Fruit fly (Drosophila melanogaster): Measurements from ENCODE around the gene Arl2.

The Arl2 gene

DNA sequence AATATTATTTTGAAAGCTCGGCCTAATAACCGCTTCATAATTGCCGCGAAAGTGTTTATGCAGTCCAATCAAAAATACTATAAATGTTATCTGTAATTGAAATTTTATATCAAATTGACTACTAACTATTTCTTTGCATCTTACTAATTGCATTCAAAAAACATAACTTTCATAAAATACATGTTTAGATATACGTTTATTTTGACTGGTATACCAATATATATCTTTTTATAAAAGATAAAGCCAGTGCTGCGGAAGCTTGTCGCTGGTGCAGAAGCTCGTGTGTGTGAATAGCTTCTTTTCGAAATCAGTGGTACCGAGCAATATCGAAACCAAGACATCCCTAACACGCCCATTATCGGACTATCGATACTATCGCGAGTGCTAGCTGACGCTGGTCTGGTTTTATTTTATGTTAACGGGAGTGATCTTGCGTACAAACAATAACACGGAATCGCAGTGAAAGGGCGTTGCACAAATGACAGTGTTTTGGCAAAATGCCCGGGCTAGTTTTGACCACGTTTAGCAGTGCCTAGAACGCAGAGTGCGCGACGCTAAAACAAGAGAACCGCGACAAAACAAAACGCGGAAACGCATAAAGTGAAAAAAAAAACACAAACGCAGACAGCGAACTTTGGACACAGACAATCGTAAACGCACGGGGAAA lies 8.7 kb downstream of the Arl2 start, which contains the start of gene Atg13 (continued):
- TF ChIP-seq Kr (GFP tag; optimal IDR thresholded peaks at IDR 0.05) (no peak), Side (GFP tag; optimal IDR thresholded peaks at IDR 0.05) (no peak), CG7745 (tag; optimal IDR thresholded peaks at IDR 0.05) (no peak), CG1529 (GFP tag; optimal IDR thresholded peaks at IDR 0.05) (no peak), YL-1 (GFP tag; optimal IDR thresholded peaks at IDR 0.05) (peak; percentile 33), Tbp (GFP tag; optimal IDR thresholded peaks at IDR 0.05) (no peak), hkb (optimal IDR thresholded peaks at IDR 0.05) (peak; percentile 62), hkb (GFP tag; IDR thresholded peaks at IDR 0.05) (0 out of 2 replicates have a peak, but pooled peaks have one; percentile 11), Opbp (GFP tag; IDR thresholded peaks at IDR 0.05; ENCODE audit: partially characterized antibody) (peak; percentile 85), CG8359 (GFP tag; optimal IDR thresholded peaks at IDR 0.05; ENCODE audit: borderline replicate concordance) (no peak), Bdp1 (GFP tag; optimal IDR thresholded peaks at IDR 0.05) (no peak), CG8281 (tag; optimal IDR thresholded peaks at IDR 0.05) (no peak), CG34376 (GFP tag; optimal IDR thresholded peaks at IDR 0.05) (no peak), CG9215 (GFP tag; IDR thresholded peaks at IDR 0.05) (no peak), CG3281 (GFP tag; optimal IDR thresholded peaks at IDR 0.05) (no peak), ase (GFP tag; IDR thresholded peaks at IDR 0.05) (no peak), HLH3B (GFP tag; IDR thresholded peaks at IDR 0.05) (no peak), Hr51 (GFP tag; optimal IDR thresholded peaks at IDR 0.05) (no peak), CG13424 (tag; optimal IDR thresholded peaks at IDR 0.05) (peak; percentile 19), CG9609 (GFP tag; optimal IDR thresholded peaks at IDR 0.05) (peak; percentile 8), unpg (GFP tag; optimal IDR thresholded peaks at IDR 0.05) (no peak), CG12155 (GFP tag; optimal IDR thresholded peaks at IDR 0.05) (peak; percentile 20), Drgx (GFP tag; IDR thresholded peaks at IDR 0.05) (peak; percentile 75; the same call in 1 of the 2 replicates), nau (GFP tag; optimal IDR thresholded peaks at IDR 0.05) (no peak), ken (GFP tag; IDR thresholded peaks at IDR 0.05) (no peak), CG33557 (GFP tag; optimal IDR thresholded peaks at IDR 0.05) (no peak), Oli (tag; optimal IDR thresholded peaks at IDR 0.05) (no peak), BEAF-32 (GFP tag; optimal IDR thresholded peaks at IDR 0.05) (peak; percentile 92), Gug (GFP tag; IDR thresholded peaks at IDR 0.05) (no peak; the same call in 3 of the 4 replicates), sob (GFP tag; IDR thresholded peaks at IDR 0.05) (no peak), CG10209 (GFP tag; optimal IDR thresholded peaks at IDR 0.05) (peak; percentile 8), CG1603 (tag; optimal IDR thresholded peaks at IDR 0.05) (peak; percentile 16), Hand (GFP tag; optimal IDR thresholded peaks at IDR 0.05) (no peak), CG10543 (GFP tag; optimal IDR thresholded peaks at IDR 0.05) (no peak), Hr78 (GFP tag; optimal IDR thresholded peaks at IDR 0.05) (no peak), CG3407 (GFP tag; optimal IDR thresholded peaks at IDR 0.05) (no peak), otp (GFP tag; IDR thresholded peaks at IDR 0.05) (no peak), en (GFP tag; optimal IDR thresholded peaks at IDR 0.05) (no peak), CG11696 (GFP tag; IDR thresholded peaks at IDR 0.05) (no peak), CG1233 (GFP tag; optimal IDR thresholded peaks at IDR 0.05) (peak; percentile 10), Xrp1 (GFP tag; IDR thresholded peaks at IDR 0.05) (no peak), nerfin-2 (GFP tag; IDR thresholded peaks at IDR 0.05; ENCODE audit: partially characterized antibody) (peak; percentile 58), h (optimal IDR thresholded peaks at IDR 0.05) (no peak), CG3995 (GFP tag; optimal IDR thresholded peaks at IDR 0.05) (no peak), CG12769 (tag; optimal IDR thresholded peaks at IDR 0.05) (no peak), repo (GFP tag; optimal IDR thresholded peaks at IDR 0.05) (no peak), chm (GFP tag; IDR thresholded peaks at IDR 0.05) (peak; percentile 70; the same call in 1 of the 2 replicates), jumu (GFP tag; optimal IDR thresholded peaks at IDR 0.05) (no peak), Dbx (GFP tag; IDR thresholded peaks at IDR 0.05) (no peak), lbe (GFP tag; optimal IDR thresholded peaks at IDR 0.05) (no peak)

Data from whole organism, embryonic.